Fruit fly (Drosophila melanogaster) whole organism, larva: ENCODE results near the gene DAAM.

Experiments
- noc ChIP-seq: fragments of 200-800 bp; sonication (Bioruptor generic); optimal IDR thresholded peaks from 3 replicates; lab custom pipeline; 2019; ENCODE audit warnings: missing biosample characterization, mild to moderate bottlenecking, missing genetic modification characterization, moderate library complexity

Gene DAAM

dm6 chrX:1311218-1311617 is 10.9 kb downstream of the DAAM start:
- TF ChIP-seq noc (tag; lab: Kevin White, UChicago) = no peak

- TF ChIP-seq noc (tag; lab: Kevin White, UChicago) = no peak
These were observed 13.7 kb downstream of the DAAM start for dm6 chrX:1308444-1308843.

- TF ChIP-seq noc (tag; lab: Kevin White, UChicago) = no peak
These were observed 18.2 kb downstream of the DAAM start for dm6 chrX:1303961-1304360.

dm6 chrX:1299928-1300327 is 22.2 kb downstream of the DAAM start:
- TF ChIP-seq noc (tag; lab: Kevin White, UChicago) = no peak

dm6 chrX:1298287-1298686 is 23.9 kb downstream of the DAAM start, which contains the start of gene CG32811:
CG32811 (minus strand) TSS chrX:1298387.
- no peak for TF ChIP-seq noc (tag; lab: Kevin White, UChicago)

- no peak for TF ChIP-seq noc (tag; lab: Kevin White, UChicago)
These were observed 33.1 kb downstream of the DAAM start for dm6 chrX:1288924-1289608.

- no peak for TF ChIP-seq noc (tag; lab: Kevin White, UChicago)
These were observed 35.0 kb downstream of the DAAM start, which contains the start of gene CG32812 for dm6 chrX:1286868-1287835. CG32812 (plus strand) TSS chrX:1287290.

dm6 chrX:1286136-1286535 is 36.0 kb downstream of the DAAM start:
- TF ChIP-seq noc (tag; lab: Kevin White, UChicago) = no peak

dm6 chrX:1285273-1285672 is 36.9 kb downstream of the DAAM start:
- TF ChIP-seq noc (tag; lab: Kevin White, UChicago) = no peak

- TF ChIP-seq noc (tag; lab: Kevin White, UChicago) = no peak
These were observed 37.9 kb downstream of the DAAM start for dm6 chrX:1284238-1284637.

- no peak for TF ChIP-seq noc (tag; lab: Kevin White, UChicago)
These were observed 39.1 kb downstream of the DAAM start for dm6 chrX:1282953-1283568.

dm6 chrX:1282433-1282832 is 39.7 kb downstream of the DAAM start:
- no peak for TF ChIP-seq noc (tag; lab: Kevin White, UChicago)

dm6 chrX:1278825-1279643 is 43.1 kb downstream of the DAAM start:
- TF ChIP-seq noc (tag; lab: Kevin White, UChicago) = no peak

- no peak for TF ChIP-seq noc (tag; lab: Kevin White, UChicago)
These were observed 44.7 kb downstream of the DAAM start for dm6 chrX:1277528-1277883.
